Worm (Caenorhabditis elegans) whole organism, young adult: ENCODE measurements around the gene T10D4.1.

Source experiments
- F33H1.4 ChIP-seq: fragments of 200-800 bp; sonication (Bioruptor generic); IDR thresholded peaks from 2 replicates; pipeline ENCODE4 v1.3.6; 2022; ENCODE audit warnings: missing genetic modification reagents, missing genetic modification characterization, missing compliant biosample characterization
- Y67H2A.10 ChIP-seq: fragments of 200-800 bp; sonication (Bioruptor generic); conservative IDR thresholded peaks from 2 replicates; pipeline ENCODE4 v1.3.6; 2022; ENCODE audit warnings: missing genetic modification reagents, missing genetic modification characterization, missing compliant biosample characterization
- attf-3 ChIP-seq: fragments of 200-800 bp; sonication (Bioruptor generic); conservative IDR thresholded peaks from 2 replicates; pipeline ENCODE4 v1.3.6; 2022; ENCODE audit warnings: missing genetic modification reagents, missing genetic modification characterization, missing compliant biosample characterization
- efl-1 ChIP-seq: fragments of 150-350 bp; optimal IDR thresholded peaks from 2 replicates; lab custom pipeline; 2014; ENCODE audit warnings: missing biosample characterization, missing genetic modification reagents, missing genetic modification characterization
- egrh-3 ChIP-seq: fragments of 200-800 bp; sonication (Bioruptor generic); IDR thresholded peaks from 2 replicates; pipeline ENCODE4 v1.3.6; 2022; ENCODE audit warnings: missing genetic modification reagents, missing genetic modification characterization, missing compliant biosample characterization
- gei-17 ChIP-seq: fragments of 200-800 bp; sonication (Bioruptor generic); optimal IDR thresholded peaks from 2 replicates; lab custom pipeline; 2018; ENCODE audit warnings: mild to moderate bottlenecking, missing genetic modification characterization, missing compliant biosample characterization
- pha-4 ChIP-seq: fragments of 150-350 bp; sonication (generic microtip); optimal IDR thresholded peaks from 2 replicates; lab custom pipeline; 2014; ENCODE audit warnings: missing biosample characterization, missing genetic modification reagents, missing genetic modification characterization
- unc-130 ChIP-seq: sonication (generic microtip); optimal IDR thresholded peaks from 2 replicates; lab custom pipeline; 2016; ENCODE audit warnings: missing genetic modification reagents, missing genetic modification characterization, missing compliant biosample characterization
- unc-62 ChIP-seq: fragments of 150-350 bp; optimal IDR thresholded peaks from 2 replicates; lab custom pipeline; 2014; ENCODE audit warnings: missing biosample characterization, missing genetic modification reagents, missing genetic modification characterization

- no peak for TF ChIP-seq egrh-3 (GFP tag; lab: Robert Waterston, UW)
- no peak for TF ChIP-seq unc-130 (GFP tag; lab: Kevin White, UChicago)
- TF ChIP-seq Y67H2A.10 = no peak
- no peak for TF ChIP-seq efl-1 (GFP tag; lab: Kevin White, UChicago)
- no peak for TF ChIP-seq unc-62
- no peak for TF ChIP-seq pha-4 (tag; lab: Kevin White, UChicago)
- no peak for TF ChIP-seq attf-3 (GFP tag; lab: Robert Waterston, UW)
- TF ChIP-seq gei-17 = no peak
- no peak for TF ChIP-seq F33H1.4
Measured at ce11 chrII:3126341-3126740, 23.6 kb upstream of the T10D4.1 start, which contains the start of gene ins-19.
